Fruit fly (Drosophila melanogaster) whole organism, embryonic: ENCODE results near the gene CG10365.

ENCODE experiments used
- Antp ChIP-seq: fragments of 200-800 bp; sonication (Bioruptor generic); optimal IDR thresholded peaks from 3 replicates; lab custom pipeline; 2016; ENCODE audit warnings: missing biosample characterization, missing genetic modification characterization
- Asciz ChIP-seq: fragments of 200-800 bp; sonication (Bioruptor generic); optimal IDR thresholded peaks from 2 replicates; lab custom pipeline; 2017; ENCODE audit warnings: missing biosample characterization, mild to moderate bottlenecking, missing genetic modification characterization, missing genetic modification reagents
- B-H2 ChIP-seq: fragments of 200-800 bp; sonication (Bioruptor generic); optimal IDR thresholded peaks from 2 replicates; lab custom pipeline; 2018; ENCODE audit warnings: missing biosample characterization, mild to moderate bottlenecking, missing genetic modification characterization
- CG10209 ChIP-seq: fragments of 200-800 bp; sonication (Bioruptor generic); optimal IDR thresholded peaks from 3 replicates; lab custom pipeline; 2017; ENCODE audit warnings: missing biosample characterization, mild to moderate bottlenecking, missing genetic modification characterization, missing genetic modification reagents
- CG10959 ChIP-seq: fragments of 200-800 bp; sonication (Bioruptor generic); IDR thresholded peaks from 2 replicates; pipeline ENCODE4 v1.3.6; 2022; ENCODE audit warnings: missing biosample characterization, missing genetic modification characterization
- CG11456 ChIP-seq: fragments of 200-800 bp; sonication (Bioruptor generic); IDR thresholded peaks from 3 replicates; pipeline ENCODE4 v1.3.6; 2022; ENCODE audit warnings: missing biosample characterization, missing genetic modification characterization
- CG1603 ChIP-seq: fragments of 200-800 bp; sonication (Bioruptor generic); optimal IDR thresholded peaks from 2 replicates; lab custom pipeline; 2019; ENCODE audit warnings: missing biosample characterization, mild to moderate bottlenecking, missing genetic modification characterization, moderate library complexity
- CG17612 ChIP-seq: fragments of 200-800 bp; sonication (Bioruptor generic); IDR thresholded peaks from 2 replicates; pipeline ENCODE4 v1.3.6; 2022; ENCODE audit warnings: missing biosample characterization, missing genetic modification characterization
- CG2116 ChIP-seq: fragments of 200-800 bp; sonication (Bioruptor generic); optimal IDR thresholded peaks from 3 replicates; lab custom pipeline; 2018; ENCODE audit warnings: missing biosample characterization, mild to moderate bottlenecking, missing genetic modification characterization
- CG2875 ChIP-seq: fragments of 200-800 bp; sonication (Bioruptor generic); optimal IDR thresholded peaks from 2 replicates; lab custom pipeline; 2017; ENCODE audit warnings: missing biosample characterization, mild to moderate bottlenecking, missing genetic modification characterization, missing genetic modification reagents
- CG3065 ChIP-seq: fragments of 200-800 bp; sonication (Bioruptor generic); optimal IDR thresholded peaks from 2 replicates; lab custom pipeline; 2016; ENCODE audit warnings: missing biosample characterization, missing genetic modification characterization
- CG31224 ChIP-seq: fragments of 200-800 bp; sonication (Bioruptor generic); IDR thresholded peaks from 2 replicates; pipeline ENCODE4 v1.3.6; 2022; ENCODE audit warnings: missing biosample characterization, missing genetic modification characterization
- CG33213 ChIP-seq: fragments of 200-800 bp; sonication (Bioruptor generic); optimal IDR thresholded peaks from 3 replicates; lab custom pipeline; 2016; ENCODE audit warnings: missing biosample characterization, missing genetic modification characterization
- CG3838 ChIP-seq: fragments of 200-800 bp; sonication (Bioruptor generic); optimal IDR thresholded peaks from 3 replicates; lab custom pipeline; 2016; ENCODE audit warnings: missing biosample characterization, missing genetic modification characterization
- CG4707 ChIP-seq: fragments of 200-800 bp; sonication (Bioruptor generic); optimal IDR thresholded peaks from 2 replicates; lab custom pipeline; 2018; ENCODE audit warnings: missing biosample characterization, mild to moderate bottlenecking, missing genetic modification characterization, moderate library complexity
- CG8089 ChIP-seq: fragments of 200-800 bp; sonication (Bioruptor generic); optimal IDR thresholded peaks from 3 replicates; lab custom pipeline; 2016; ENCODE audit warnings: missing biosample characterization, missing genetic modification characterization
- CTCF ChIP-seq: fragments of 200-800 bp; sonication (Bioruptor generic); optimal IDR thresholded peaks from 2 replicates; lab custom pipeline; 2017; ENCODE audit warnings: missing biosample characterization, mild to moderate bottlenecking, missing genetic modification characterization, moderate library complexity
- CrebB ChIP-seq: fragments of 200-800 bp; sonication (Bioruptor generic); optimal IDR thresholded peaks from 3 replicates; lab custom pipeline; 2018; ENCODE audit warnings: missing biosample characterization, mild to moderate bottlenecking, missing genetic modification characterization
- Dip3 ChIP-seq: fragments of 200-800 bp; sonication (Bioruptor generic); optimal IDR thresholded peaks from 3 replicates; lab custom pipeline; 2016; ENCODE audit warnings: missing biosample characterization, missing genetic modification characterization
- Dp ChIP-seq: fragments of 200-800 bp; sonication (Bioruptor generic); optimal IDR thresholded peaks from 2 replicates; lab custom pipeline; 2018; ENCODE audit warnings: missing biosample characterization, mild to moderate bottlenecking, missing genetic modification characterization, moderate library complexity
- Elba2 ChIP-seq: fragments of 200-800 bp; sonication (Bioruptor generic); optimal IDR thresholded peaks from 3 replicates; lab custom pipeline; 2016; ENCODE audit warnings: missing biosample characterization, missing genetic modification characterization
- HLH3B ChIP-seq: fragments of 200-800 bp; sonication (Bioruptor generic); IDR thresholded peaks from 2 replicates; pipeline ENCODE4 v1.3.6; 2022; ENCODE audit warnings: missing biosample characterization, missing genetic modification characterization
- HLH54F ChIP-seq: fragments of 200-800 bp; sonication (Bioruptor generic); optimal IDR thresholded peaks from 3 replicates; lab custom pipeline; 2016; ENCODE audit warnings: missing biosample characterization, missing genetic modification characterization
- Hand ChIP-seq: fragments of 200-800 bp; sonication (Bioruptor generic); optimal IDR thresholded peaks from 2 replicates; lab custom pipeline; 2017; ENCODE audit warnings: mild to moderate bottlenecking, missing biosample characterization, missing genetic modification reagents, missing genetic modification characterization
- HmgD ChIP-seq: fragments of 200-800 bp; sonication (Bioruptor generic); optimal IDR thresholded peaks from 3 replicates; lab custom pipeline; 2016; ENCODE audit warnings: missing biosample characterization, missing genetic modification characterization
- Lpt ChIP-seq: fragments of >200 bp; optimal IDR thresholded peaks from 2 replicates; lab custom pipeline; 2018; ENCODE audit warnings: missing biosample characterization, missing genetic modification characterization
- Mrtf ChIP-seq: fragments of 200-800 bp; sonication (Bioruptor generic); IDR thresholded peaks from 3 replicates; pipeline ENCODE4 v1.3.6; 2022; ENCODE audit warnings: missing biosample characterization, missing genetic modification characterization
- Oaz ChIP-seq: fragments of 200-800 bp; sonication (Bioruptor generic); IDR thresholded peaks from 2 replicates; pipeline ENCODE4 v1.3.6; 2022; ENCODE audit warnings: missing biosample characterization, missing genetic modification characterization
- Sry-δ ChIP-seq: fragments of 200-800 bp; sonication (Bioruptor generic); optimal IDR thresholded peaks from 2 replicates; lab custom pipeline; 2016; ENCODE audit warnings: missing biosample characterization, missing genetic modification characterization
- Trl ChIP-seq, 3 experiments: fragments of >200 bp in 2 of 3; fragments of 200-800 bp in 1 of 3; sonication (Bioruptor generic) in 1 of 3; optimal IDR thresholded peaks; 2 replicates in 1 of 3; 3 replicates in 2 of 3; lab custom pipeline; 2016 to 2017; ENCODE audit warnings: missing biosample characterization in 1 of 3, missing genetic modification characterization in 1 of 3
- Usf ChIP-seq: fragments of 200-800 bp; sonication (Bioruptor generic); optimal IDR thresholded peaks from 2 replicates; lab custom pipeline; 2017; ENCODE audit warnings: missing genotype, missing biosample characterization, missing genetic modification characterization
- danr ChIP-seq: fragments of 200-800 bp; sonication (Bioruptor generic); IDR thresholded peaks from 2 replicates; pipeline ENCODE4 v1.3.6; 2022; ENCODE audit warnings: missing biosample characterization, missing genetic modification characterization
- disco-r ChIP-seq: fragments of 200-800 bp; sonication (Bioruptor generic); optimal IDR thresholded peaks from 2 replicates; lab custom pipeline; 2016; ENCODE audit warnings: missing biosample characterization, missing genetic modification characterization
- dmrt11E ChIP-seq: fragments of 200-800 bp; sonication (Bioruptor generic); optimal IDR thresholded peaks from 3 replicates; lab custom pipeline; 2018; ENCODE audit warnings: missing biosample characterization, mild to moderate bottlenecking, missing genetic modification characterization, moderate library complexity
- ewg ChIP-seq: fragments of 200-800 bp; sonication (Bioruptor generic); optimal IDR thresholded peaks from 3 replicates; lab custom pipeline; 2017; ENCODE audit warnings: mild to moderate bottlenecking, missing biosample characterization, missing genetic modification reagents, missing genetic modification characterization
- fd3F ChIP-seq: fragments of 200-800 bp; sonication (Bioruptor generic); optimal IDR thresholded peaks from 2 replicates; lab custom pipeline; 2018; ENCODE audit warnings: missing biosample characterization, mild to moderate bottlenecking, missing genetic modification characterization, moderate library complexity
- ham ChIP-seq: fragments of 200-800 bp; sonication (Bioruptor generic); IDR thresholded peaks from 2 replicates; pipeline ENCODE4 v1.3.6; 2022; ENCODE audit warnings: missing biosample characterization, missing genetic modification characterization
- ken ChIP-seq: fragments of 200-800 bp; sonication (Bioruptor generic); IDR thresholded peaks from 3 replicates; pipeline ENCODE4 v1.3.6; 2022; ENCODE audit warnings: missing biosample characterization, missing genetic modification characterization
- mam ChIP-seq: fragments of 200-800 bp; sonication (Bioruptor generic); optimal IDR thresholded peaks from 3 replicates; lab custom pipeline; 2016; ENCODE audit warnings: missing biosample characterization, missing genetic modification characterization
- onecut ChIP-seq: fragments of 200-800 bp; sonication (Bioruptor generic); IDR thresholded peaks from 2 replicates; pipeline ENCODE4 v1.3.6; 2022; ENCODE audit warnings: missing biosample characterization, missing genetic modification characterization
- org-1 ChIP-seq: fragments of 200-800 bp; sonication (Bioruptor generic); optimal IDR thresholded peaks from 2 replicates; lab custom pipeline; 2017; ENCODE audit warnings: missing biosample characterization, missing genetic modification characterization
- pan ChIP-seq, 4 experiments: fragments of >200 bp in 3 of 4; fragments of 200-800 bp in 1 of 4; sonication (Bioruptor generic) in 1 of 4; optimal IDR thresholded peaks in 3 of 4; IDR thresholded peaks in 1 of 4; 2 replicates each; pipeline versions ENCODE4 v1.3.6 to Lab custom; 2017 to 2022; ENCODE audit warnings: missing biosample characterization in 2 of 4, missing genetic modification characterization in 2 of 4, mixed read lengths in 1 of 4
- ranshi ChIP-seq: fragments of 200-800 bp; sonication (Bioruptor generic); IDR thresholded peaks from 2 replicates; pipeline ENCODE4 v1.3.6; 2022; ENCODE audit warnings: missing biosample characterization, missing genetic modification characterization
- rib ChIP-seq: fragments of 200-800 bp; sonication (Bioruptor generic); IDR thresholded peaks from 2 replicates; pipeline ENCODE4 v1.3.6; 2022; ENCODE audit warnings: missing biosample characterization, missing genetic modification characterization
- sens ChIP-seq: fragments of 200-800 bp; sonication (Bioruptor generic); peaks from one replicate; lab custom pipeline; 2016; ENCODE audit warnings: missing biosample characterization, missing genetic modification characterization
- sim ChIP-seq: fragments of 200-800 bp; sonication (Bioruptor generic); IDR thresholded peaks from 2 replicates; pipeline ENCODE4 v1.3.6; 2022; ENCODE audit warnings: missing biosample characterization, missing genetic modification characterization
- stc ChIP-seq: fragments of 200-800 bp; sonication (Bioruptor generic); IDR thresholded peaks from 2 replicates; pipeline ENCODE4 v1.3.6; 2022; ENCODE audit warnings: missing biosample characterization, missing genetic modification characterization
- tgo ChIP-seq: fragments of 200-800 bp; sonication (Bioruptor generic); IDR thresholded peaks from 3 replicates; pipeline ENCODE4 v1.3.6; 2022; ENCODE audit warnings: missing biosample characterization, missing genetic modification characterization
- vvl ChIP-seq: fragments of 200-800 bp; sonication (Bioruptor generic); IDR thresholded peaks from 2 replicates; pipeline ENCODE4 v1.3.6; 2022; ENCODE audit warnings: missing biosample characterization, missing genetic modification characterization
- zfh1 ChIP-seq: fragments of 200-800 bp; sonication (Bioruptor generic); IDR thresholded peaks from 3 replicates; pipeline ENCODE4 v1.3.6; 2022; ENCODE audit warnings: missing biosample characterization, missing genetic modification characterization

The CG10365 gene

dm6 chr3R:23678349-23679193, 44.6 kb upstream of the CG10365 start, which contains the start of gene GILT2 (continued):
- TF ChIP-seq B-H2 (GFP tag; lab: Kevin White, UChicago), result peak; percentile 87
- peak; percentile 79 for TF ChIP-seq org-1 (GFP tag; lab: Kevin White, UChicago)
- peak; percentile 93 for TF ChIP-seq sens
- TF ChIP-seq ham (GFP tag; lab: Robert Waterston, UW), result 0 out of 2 replicates have a peak, but pooled peaks have one; percentile 28
- peak; percentile 83 for TF ChIP-seq fd3F
- TF ChIP-seq CG11456 (GFP tag; lab: Robert Waterston, UW), result peak; percentile 85
- TF ChIP-seq HLH3B (GFP tag; lab: Robert Waterston, UW), result peak; percentile 91
- TF ChIP-seq CG3065 (GFP tag; lab: Kevin White, UChicago), result peak; percentile 76
- peak; percentile 52 for TF ChIP-seq CG2116 (GFP tag; lab: Kevin White, UChicago)
- TF ChIP-seq dmrt11E (tag; lab: Kevin White, UChicago), result peak; percentile 87
- TF ChIP-seq ewg (GFP tag; lab: Kevin White, UChicago), result peak; percentile 83
- no peak for TF ChIP-seq pan (optimal IDR thresholded peaks at IDR 0.05; lab: Kevin White, UChicago)
- peak in 1 of 2 experiments; percentile 94 for TF ChIP-seq pan (GFP tag; optimal IDR thresholded peaks at IDR 0.05 in 1 of 2, IDR thresholded peaks at IDR 0.05 in 1 of 2)
- TF ChIP-seq sim (GFP tag; lab: Robert Waterston, UW), result peak; percentile 91
- TF ChIP-seq CG31224 (GFP tag; lab: Robert Waterston, UW), result peak; percentile 85
- no peak for TF ChIP-seq Lpt
- TF ChIP-seq CG10959 (GFP tag; lab: Robert Waterston, UW), result peak; percentile 89
- TF ChIP-seq CTCF (GFP tag; lab: Kevin White, UChicago), result peak; percentile 27
- TF ChIP-seq disco-r, result no peak
- TF ChIP-seq rib, result peak; percentile 81
- TF ChIP-seq Elba2 (GFP tag; lab: Kevin White, UChicago), result peak; percentile 24
- peak; percentile 92 for TF ChIP-seq zfh1
- TF ChIP-seq Trl (optimal IDR thresholded peaks at IDR 0.05; lab: Kevin White, UChicago), result no peak
- peak; percentile 13 for TF ChIP-seq Trl (GFP tag; optimal IDR thresholded peaks at IDR 0.05; lab: Kevin White, UChicago)
- peak; percentile 87 for TF ChIP-seq Mrtf
- TF ChIP-seq Antp (GFP tag; lab: Kevin White, UChicago), result peak; percentile 25
- TF ChIP-seq Sry-δ (GFP tag; lab: Kevin White, UChicago), result peak; percentile 11
- peak; percentile 88 for TF ChIP-seq stc (GFP tag; lab: Robert Waterston, UW)
- peak; percentile 89 for TF ChIP-seq ken (GFP tag; lab: Robert Waterston, UW)
- TF ChIP-seq vvl (GFP tag; lab: Robert Waterston, UW), result peak; percentile 97
- TF ChIP-seq CG33213 (GFP tag; lab: Kevin White, UChicago), result peak; percentile 51
- peak; percentile 73; the same call in 1 of the 2 replicates for TF ChIP-seq CG17612 (GFP tag; lab: Robert Waterston, UW)
- TF ChIP-seq Usf (GFP tag; lab: Kevin White, UChicago), result peak; percentile 69
- no peak for TF ChIP-seq Dp
- TF ChIP-seq HmgD (GFP tag; lab: Kevin White, UChicago), result no peak
- TF ChIP-seq CG1603, result no peak
- peak; percentile 94 for TF ChIP-seq Asciz
- peak; percentile 92 for TF ChIP-seq tgo
- TF ChIP-seq CG8089 (GFP tag; lab: Kevin White, UChicago), result no peak
- peak; percentile 57 for TF ChIP-seq CG4707 (GFP tag; lab: Kevin White, UChicago)
- peak; percentile 80 for TF ChIP-seq CrebB
- TF ChIP-seq HLH54F, result peak; percentile 46
- peak; percentile 82 for TF ChIP-seq CG2875
- peak; percentile 82 for TF ChIP-seq Oaz (GFP tag; lab: Robert Waterston, UW)
- TF ChIP-seq CG10209 (GFP tag; lab: Kevin White, UChicago), result peak; percentile 91
- TF ChIP-seq CG3838 (GFP tag; lab: Kevin White, UChicago), result peak; percentile 63
- peak; percentile 88 for TF ChIP-seq Hand (GFP tag; lab: Kevin White, UChicago)
- peak; percentile 75 for TF ChIP-seq mam
- TF ChIP-seq ranshi (GFP tag; lab: Robert Waterston, UW), result peak; percentile 94
- TF ChIP-seq Dip3 (GFP tag; lab: Kevin White, UChicago), result peak; percentile 26
- TF ChIP-seq danr (GFP tag; lab: Robert Waterston, UW), result peak; percentile 84
- TF ChIP-seq onecut, result peak; percentile 88
